Fruit fly (Drosophila melanogaster): ENCODE measurements around the gene nau.

The nau gene

dm6 chr3R:23679911-23680336, 38.2 kb downstream of the nau start, which contains the start of gene eIF3d1 (continued):
- TF ChIP-seq Dad (GFP tag; optimal IDR thresholded peaks at IDR 0.05), result no peak
- TF ChIP-seq ac (GFP tag; optimal IDR thresholded peaks at IDR 0.05), result no peak
- no peak for TF ChIP-seq Deaf1 (tag; optimal IDR thresholded peaks at IDR 0.05)
- no peak for TF ChIP-seq z (GFP tag; IDR thresholded peaks at IDR 0.05)
- TF ChIP-seq CG17912 (GFP tag; optimal IDR thresholded peaks at IDR 0.05), result no peak
- peak; percentile 17; the same call in 1 of the 2 replicates for TF ChIP-seq CG14441 (GFP tag; IDR thresholded peaks at IDR 0.05)
- peak; percentile 90 for TF ChIP-seq YL-1 (GFP tag; optimal IDR thresholded peaks at IDR 0.05)
- TF ChIP-seq sna (GFP tag; IDR thresholded peaks at IDR 0.05; ENCODE audit: partially characterized antibody), result no peak
- no peak for TF ChIP-seq CG3838 (GFP tag; optimal IDR thresholded peaks at IDR 0.05)
- TF ChIP-seq NfI (GFP tag; optimal IDR thresholded peaks at IDR 0.05), result no peak
- no peak for TF ChIP-seq Ravus (GFP tag; IDR thresholded peaks at IDR 0.05)
- TF ChIP-seq Ptx1 (GFP tag; IDR thresholded peaks at IDR 0.05), result 0 out of 2 replicates have a peak, but pooled peaks have one; percentile 17
- TF ChIP-seq gcm (GFP tag; optimal IDR thresholded peaks at IDR 0.05), result no peak
- TF ChIP-seq lov (optimal IDR thresholded peaks at IDR 0.05), result no peak
- TF ChIP-seq lov (GFP tag; IDR thresholded peaks at IDR 0.05), result no peak
- TF ChIP-seq CG17829 (tag; optimal IDR thresholded peaks at IDR 0.05), result peak; percentile 26
- TF ChIP-seq CG4820 (GFP tag; optimal IDR thresholded peaks at IDR 0.05), result no peak
- TF ChIP-seq CG16815 (GFP tag; optimal IDR thresholded peaks at IDR 0.05), result no peak
- no peak for TF ChIP-seq CG16863 (GFP tag; optimal IDR thresholded peaks at IDR 0.05)
- no peak for TF ChIP-seq bsh (GFP tag; optimal IDR thresholded peaks at IDR 0.05)
- TF ChIP-seq nmo (GFP tag; optimal IDR thresholded peaks at IDR 0.05), result peak; percentile 46
- peak in 1 of 2 experiments; percentile 11 for TF ChIP-seq crp (GFP tag; optimal IDR thresholded peaks at IDR 0.05)
- TF ChIP-seq jing (GFP tag; optimal IDR thresholded peaks at IDR 0.05), result no peak
- TF ChIP-seq CG12391 (tag; optimal IDR thresholded peaks at IDR 0.05), result peak; percentile 38
- TF ChIP-seq CG10543 (GFP tag; optimal IDR thresholded peaks at IDR 0.05), result no peak
- TF ChIP-seq dan (GFP tag; IDR thresholded peaks at IDR 0.05), result no peak
- TF ChIP-seq CG13775 (GFP tag; optimal IDR thresholded peaks at IDR 0.05), result no peak
- TF ChIP-seq CG12236 (GFP tag; optimal IDR thresholded peaks at IDR 0.05), result no peak
- peak; percentile 73 for TF ChIP-seq Sin3A (optimal IDR thresholded peaks at IDR 0.05)
- peak; percentile 31 for TF ChIP-seq CG17186 (GFP tag; optimal IDR thresholded peaks at IDR 0.05)
- no peak for TF ChIP-seq danr (GFP tag; IDR thresholded peaks at IDR 0.05)
- TF ChIP-seq CG17359 (tag; optimal IDR thresholded peaks at IDR 0.05), result no peak
- TF ChIP-seq ase (GFP tag; IDR thresholded peaks at IDR 0.05), result no peak
- TF ChIP-seq CG34376 (GFP tag; optimal IDR thresholded peaks at IDR 0.05), result no peak
- no peak for TF ChIP-seq CG2889 (GFP tag; IDR thresholded peaks at IDR 0.05)
- TF ChIP-seq fu2 (GFP tag; optimal IDR thresholded peaks at IDR 0.05), result peak; percentile 23
- TF ChIP-seq CG18011 (GFP tag; optimal IDR thresholded peaks at IDR 0.05), result no peak
- 0 out of 2 replicates have a peak, but pooled peaks have one; percentile 27 for TF ChIP-seq CG8765 (GFP tag; IDR thresholded peaks at IDR 0.05)
- no peak for TF ChIP-seq CG14014 (GFP tag; IDR thresholded peaks at IDR 0.05)
- TF ChIP-seq CG17802 (tag; optimal IDR thresholded peaks at IDR 0.05), result no peak
- no peak for TF ChIP-seq CG5953 (GFP tag; IDR thresholded peaks at IDR 0.05)
- TF ChIP-seq CG30431 (GFP tag; optimal IDR thresholded peaks at IDR 0.05), result no peak
- no peak for TF ChIP-seq sisA (GFP tag; IDR thresholded peaks at IDR 0.05)
- no peak for TF ChIP-seq wor (GFP tag; IDR thresholded peaks at IDR 0.05)
- peak; percentile 94 for TF ChIP-seq bigmax (GFP tag; optimal IDR thresholded peaks at IDR 0.05)
- no peak for TF ChIP-seq CG1529 (GFP tag; optimal IDR thresholded peaks at IDR 0.05)
- TF ChIP-seq Rfx (GFP tag; IDR thresholded peaks at IDR 0.05), result peak; percentile 50; the same call in 1 of the 2 replicates
- TF ChIP-seq sd (tag; optimal IDR thresholded peaks at IDR 0.05), result peak; percentile 90
- no peak for TF ChIP-seq otp (GFP tag; IDR thresholded peaks at IDR 0.05)
- TF ChIP-seq Six4 (GFP tag; optimal IDR thresholded peaks at IDR 0.05), result no peak
- TF ChIP-seq jigr1 (GFP tag; IDR thresholded peaks at IDR 0.05), result no peak
- no peak for TF ChIP-seq CG14667 (GFP tag; IDR thresholded peaks at IDR 0.05)
